Fruit fly (Drosophila melanogaster) whole organism, prepupa: Measurements from ENCODE around the gene Rpn11.

Experiments
- Blimp-1 ChIP-seq: fragments of 200-800 bp; sonication (Bioruptor generic); optimal IDR thresholded peaks from 3 replicates; lab custom pipeline; 2017; ENCODE audit warnings: missing biosample characterization, missing genetic modification characterization, mild to moderate bottlenecking, moderate library complexity, missing genetic modification reagents
- CG10669 ChIP-seq: fragments of 200-800 bp; sonication (Bioruptor generic); optimal IDR thresholded peaks from 3 replicates; lab custom pipeline; 2018; ENCODE audit warnings: missing biosample characterization, mild to moderate bottlenecking, missing genetic modification characterization, moderate library complexity
- CG11294 ChIP-seq: fragments of 200-800 bp; sonication (Bioruptor generic); IDR thresholded peaks from 2 replicates; pipeline ENCODE4 v1.3.6; 2022; ENCODE audit warnings: missing biosample characterization, missing genetic modification characterization
- CG11762 ChIP-seq: fragments of 200-800 bp; sonication (Bioruptor generic); optimal IDR thresholded peaks from 3 replicates; lab custom pipeline; 2016; ENCODE audit warnings: missing biosample characterization, missing genetic modification characterization; ENCODE audit not compliant: insufficient read depth
- CG11902 ChIP-seq: fragments of 200-800 bp; sonication (Bioruptor generic); optimal IDR thresholded peaks from 3 replicates; lab custom pipeline; 2016; ENCODE audit warnings: missing biosample characterization, missing genetic modification characterization
- CG15336 ChIP-seq: fragments of 200-800 bp; sonication (Bioruptor generic); IDR thresholded peaks from 2 replicates; pipeline ENCODE4 v1.3.6; 2022; ENCODE audit warnings: missing biosample characterization, missing genetic modification characterization
- CG1621 ChIP-seq: fragments of 200-800 bp; sonication (Bioruptor generic); optimal IDR thresholded peaks from 3 replicates; lab custom pipeline; 2018; ENCODE audit warnings: missing biosample characterization, mild to moderate bottlenecking, missing genetic modification characterization
- CG3032 ChIP-seq: fragments of 200-800 bp; optimal IDR thresholded peaks from 2 replicates; lab custom pipeline; 2019; ENCODE audit warnings: missing biosample characterization, mild to moderate bottlenecking, missing genetic modification characterization, moderate library complexity
- CG31627 ChIP-seq: fragments of 200-800 bp; sonication (Bioruptor generic); optimal IDR thresholded peaks from 3 replicates; lab custom pipeline; 2016; ENCODE audit warnings: missing biosample characterization, missing genetic modification characterization
- CG32006 ChIP-seq: fragments of 200-800 bp; sonication (Bioruptor generic); optimal IDR thresholded peaks from 3 replicates; lab custom pipeline; 2017; ENCODE audit warnings: missing biosample characterization, mild to moderate bottlenecking, missing genetic modification characterization
- CG34406 ChIP-seq: fragments of 200-800 bp; sonication (Bioruptor generic); optimal IDR thresholded peaks from 3 replicates; lab custom pipeline; 2016; ENCODE audit warnings: missing biosample characterization, missing genetic modification characterization
- CG3919 ChIP-seq: fragments of 200-800 bp; sonication (Bioruptor generic); optimal IDR thresholded peaks from 3 replicates; lab custom pipeline; 2016; ENCODE audit warnings: missing biosample characterization, missing genetic modification characterization
- CG6276 ChIP-seq: fragments of 200-800 bp; sonication (Bioruptor generic); optimal IDR thresholded peaks from 2 replicates; lab custom pipeline; 2017; ENCODE audit warnings: missing biosample characterization, mild to moderate bottlenecking, missing genetic modification characterization
- CG6792 ChIP-seq: fragments of 200-800 bp; sonication (Bioruptor generic); optimal IDR thresholded peaks from 3 replicates; lab custom pipeline; 2016; ENCODE audit warnings: missing biosample characterization, missing genetic modification characterization
- CG6854 ChIP-seq: fragments of 200-800 bp; sonication (Bioruptor generic); optimal IDR thresholded peaks from 2 replicates; lab custom pipeline; 2017; ENCODE audit warnings: missing biosample characterization, mild to moderate bottlenecking, missing genetic modification characterization
- CG8119 ChIP-seq: fragments of 200-800 bp; sonication (Bioruptor generic); IDR thresholded peaks from 3 replicates; pipeline ENCODE4 v1.3.6; 2022; ENCODE audit warnings: missing biosample characterization, missing genetic modification characterization
- CG8319 ChIP-seq: fragments of 200-800 bp; sonication (Bioruptor generic); optimal IDR thresholded peaks from 3 replicates; lab custom pipeline; 2016; ENCODE audit warnings: missing biosample characterization, missing genetic modification characterization
- CG8632 ChIP-seq: fragments of 200-800 bp; sonication (Bioruptor generic); optimal IDR thresholded peaks from 3 replicates; lab custom pipeline; 2016; ENCODE audit warnings: missing biosample characterization, missing genetic modification characterization
- CG9139 ChIP-seq: fragments of 200-800 bp; sonication (Bioruptor generic); optimal IDR thresholded peaks from 3 replicates; lab custom pipeline; 2017; ENCODE audit warnings: missing biosample characterization, mild to moderate bottlenecking, missing genetic modification characterization
- Eip75B ChIP-seq: fragments of 200-800 bp; sonication (Bioruptor generic); optimal IDR thresholded peaks from 3 replicates; lab custom pipeline; 2016; ENCODE audit warnings: missing biosample characterization, missing genetic modification characterization
- Eip78C ChIP-seq: fragments of 200-800 bp; sonication (Bioruptor generic); peaks from one replicate; lab custom pipeline; 2016; ENCODE audit warnings: missing biosample characterization, missing genetic modification characterization
- Ets21C ChIP-seq: fragments of 200-800 bp; sonication (Bioruptor generic); optimal IDR thresholded peaks from 3 replicates; lab custom pipeline; 2016; ENCODE audit warnings: missing biosample characterization, missing genetic modification characterization
- Ets96B ChIP-seq: fragments of 200-800 bp; optimal IDR thresholded peaks from 2 replicates; lab custom pipeline; 2019; ENCODE audit warnings: missing biosample characterization, mild to moderate bottlenecking, missing genetic modification characterization, moderate library complexity
- Gug ChIP-seq: fragments of 200-800 bp; sonication (Bioruptor generic); IDR thresholded peaks from 2 replicates; pipeline ENCODE4 v1.3.6; 2022; ENCODE audit warnings: missing biosample characterization, missing genetic modification characterization
- Hr4 ChIP-seq: fragments of 200-800 bp; sonication (Bioruptor generic); optimal IDR thresholded peaks from 3 replicates; lab custom pipeline; 2016; ENCODE audit warnings: missing biosample characterization, missing genetic modification characterization
- Lpt ChIP-seq: fragments of 200-800 bp; sonication (Bioruptor generic); optimal IDR thresholded peaks from 3 replicates; lab custom pipeline; 2016; ENCODE audit warnings: missing biosample characterization, missing genetic modification characterization
- OdsH ChIP-seq: fragments of 200-800 bp; sonication (Bioruptor generic); optimal IDR thresholded peaks from 3 replicates; lab custom pipeline; 2016; ENCODE audit warnings: missing biosample characterization, missing genetic modification characterization
- Smox ChIP-seq: fragments of 200-800 bp; sonication (Bioruptor generic); optimal IDR thresholded peaks from 3 replicates; lab custom pipeline; 2016; ENCODE audit warnings: missing biosample characterization, missing genetic modification characterization
- Sox102F ChIP-seq: fragments of 200-800 bp; sonication (Bioruptor generic); optimal IDR thresholded peaks from 2 replicates; lab custom pipeline; 2016; ENCODE audit warnings: missing biosample characterization, mild to moderate bottlenecking, missing genetic modification characterization
- Sox15 ChIP-seq: fragments of 200-800 bp; sonication (Bioruptor generic); optimal IDR thresholded peaks from 3 replicates; lab custom pipeline; 2016; ENCODE audit warnings: missing biosample characterization, missing genetic modification characterization
- achi ChIP-seq: fragments of 200-800 bp; sonication (Bioruptor generic); optimal IDR thresholded peaks from 3 replicates; lab custom pipeline; 2016; ENCODE audit warnings: missing biosample characterization, missing genetic modification characterization
- acj6 ChIP-seq: fragments of 200-800 bp; sonication (Bioruptor generic); optimal IDR thresholded peaks from 3 replicates; lab custom pipeline; 2016; ENCODE audit warnings: missing biosample characterization, missing genetic modification characterization
- dac ChIP-seq: fragments of 200-800 bp; sonication (Bioruptor generic); optimal IDR thresholded peaks from 2 replicates; lab custom pipeline; 2017; ENCODE audit warnings: missing biosample characterization, mild to moderate bottlenecking, missing genetic modification characterization
- dsx ChIP-seq: fragments of 200-800 bp; optimal IDR thresholded peaks from 3 replicates; lab custom pipeline; 2019; ENCODE audit warnings: missing biosample characterization, mild to moderate bottlenecking, missing genetic modification characterization, moderate library complexity; ENCODE audit not compliant: poor library complexity, severe bottlenecking
- fd59A ChIP-seq: fragments of 200-800 bp; sonication (Bioruptor generic); optimal IDR thresholded peaks from 2 replicates; lab custom pipeline; 2017; ENCODE audit warnings: missing biosample characterization, mild to moderate bottlenecking, missing genetic modification characterization, missing genetic modification reagents
- fd85E ChIP-seq: fragments of 200-800 bp; sonication (Bioruptor generic); optimal IDR thresholded peaks from 3 replicates; lab custom pipeline; 2016; ENCODE audit warnings: missing biosample characterization, missing genetic modification characterization
- net ChIP-seq: fragments of 200-800 bp; sonication (Bioruptor generic); optimal IDR thresholded peaks from 3 replicates; lab custom pipeline; 2016; ENCODE audit warnings: missing biosample characterization, missing genetic modification characterization
- pdm3 ChIP-seq: fragments of 200-800 bp; sonication (Bioruptor generic); optimal IDR thresholded peaks from 3 replicates; lab custom pipeline; 2016; ENCODE audit warnings: missing biosample characterization, missing genetic modification characterization
- salr ChIP-seq, 2 experiments: fragments of 200-800 bp; sonication (Bioruptor generic); optimal IDR thresholded peaks; 3 replicates each; lab custom pipeline; 2016 to 2018; ENCODE audit warnings: missing biosample characterization in 2 of 2, missing genetic modification characterization in 2 of 2, mild to moderate bottlenecking in 1 of 2
- spab ChIP-seq: fragments of 200-800 bp; sonication (Bioruptor generic); optimal IDR thresholded peaks from 2 replicates; lab custom pipeline; 2017; ENCODE audit warnings: missing biosample characterization, mild to moderate bottlenecking, missing genetic modification characterization, missing genetic modification reagents
- ss ChIP-seq, 2 experiments: fragments of 200-800 bp; sonication (Bioruptor generic); optimal IDR thresholded peaks; 2 replicates in 1 of 2; 3 replicates in 1 of 2; lab custom pipeline; 2017 to 2018; ENCODE audit warnings: mild to moderate bottlenecking in 2 of 2, missing biosample characterization in 2 of 2, missing genetic modification characterization in 2 of 2, moderate library complexity in 1 of 2
- svp ChIP-seq: fragments of 200-800 bp; sonication (Bioruptor generic); peaks from one replicate; lab custom pipeline; 2016; ENCODE audit warnings: missing biosample characterization, missing genetic modification characterization
- vri ChIP-seq: fragments of 200-800 bp; sonication (Bioruptor generic); optimal IDR thresholded peaks from 3 replicates; lab custom pipeline; 2016; ENCODE audit warnings: missing biosample characterization, mild to moderate bottlenecking, missing genetic modification characterization

Gene Rpn11

dm6 chr2L:5059645-5060254 lies at the start of gene Rpn11 (continued):
- TF ChIP-seq OdsH (GFP tag; lab: Kevin White, UChicago) = peak; percentile 49
- TF ChIP-seq ss (GFP tag; optimal IDR thresholded peaks at IDR 0.05; lab: Kevin White, UChicago) = peak in 1 of 2 experiments; percentile 21
- TF ChIP-seq Sox15 (GFP tag; lab: Kevin White, UChicago) = peak; percentile 19
- TF ChIP-seq CG11294 (GFP tag; lab: Robert Waterston, UW) = no peak
- peak; percentile 61 for TF ChIP-seq acj6 (GFP tag; lab: Kevin White, UChicago)
- peak; percentile 89 for TF ChIP-seq Eip78C (GFP tag; lab: Kevin White, UChicago)
- no peak for TF ChIP-seq Smox (GFP tag; lab: Kevin White, UChicago)
- TF ChIP-seq Gug (GFP tag; lab: Robert Waterston, UW) = 0 out of 2 replicates have a peak, but pooled peaks have one; percentile 12
- peak; percentile 35 for TF ChIP-seq CG31627 (GFP tag; lab: Kevin White, UChicago)

dm6 chr2L:5109059-5109458 lies 49.5 kb upstream of the Rpn11 start:
- TF ChIP-seq achi (GFP tag; lab: Kevin White, UChicago) (no peak), Gug (GFP tag; lab: Robert Waterston, UW) (no peak), CG6854 (no peak), Ets96B (tag; lab: Kevin White, UChicago) (no peak), CG3032 (tag; lab: Kevin White, UChicago) (no peak), CG6276 (GFP tag; lab: Kevin White, UChicago) (no peak), net (GFP tag; lab: Kevin White, UChicago) (no peak), acj6 (GFP tag; lab: Kevin White, UChicago) (no peak), CG8632 (GFP tag; lab: Kevin White, UChicago) (no peak), CG9139 (GFP tag; lab: Kevin White, UChicago) (no peak), CG32006 (no peak), salr (GFP tag; optimal IDR thresholded peaks at IDR 0.05; lab: Kevin White, UChicago) (no peak)

dm6 chr2L:5108273-5108653 lies 48.7 kb upstream of the Rpn11 start:
- TF ChIP-seq Sox102F (GFP tag; lab: Kevin White, UChicago) (no peak), CG15336 (GFP tag; lab: Robert Waterston, UW) (no peak), Hr4 (GFP tag; lab: Kevin White, UChicago) (no peak), CG10669 (no peak), vri (GFP tag; lab: Kevin White, UChicago) (peak; percentile 5), ss (GFP tag; optimal IDR thresholded peaks at IDR 0.05; lab: Kevin White, UChicago) (peak in 1 of 2 experiments; percentile 1)

- TF ChIP-seq CG8319 (GFP tag; lab: Kevin White, UChicago) (peak; percentile 91), CG3919 (peak; percentile 96), fd85E (GFP tag; lab: Kevin White, UChicago) (peak; percentile 80), CG6792 (GFP tag; lab: Kevin White, UChicago) (peak; percentile 96), dac (GFP tag; lab: Kevin White, UChicago) (peak; percentile 94), Sox15 (GFP tag; lab: Kevin White, UChicago) (peak; percentile 95), CG1621 (tag; lab: Kevin White, UChicago) (peak; percentile 86), Sox102F (GFP tag; lab: Kevin White, UChicago) (peak; percentile 98), CG8119 (peak; percentile 93), fd59A (GFP tag; lab: Kevin White, UChicago) (peak; percentile 87), CG9139 (GFP tag; lab: Kevin White, UChicago) (peak; percentile 54), OdsH (GFP tag; lab: Kevin White, UChicago) (peak; percentile 98), Lpt (peak; percentile 93), CG11902 (GFP tag; lab: Kevin White, UChicago) (peak; percentile 94), CG6276 (GFP tag; lab: Kevin White, UChicago) (peak; percentile 88), svp (GFP tag; lab: Kevin White, UChicago) (peak; percentile 99), pdm3 (GFP tag; lab: Kevin White, UChicago) (peak; percentile 98), Ets21C (GFP tag; lab: Kevin White, UChicago) (peak; percentile 99), CG34406 (GFP tag; lab: Kevin White, UChicago) (peak; percentile 94), Eip75B (peak; percentile 96), CG11762 (GFP tag; lab: Kevin White, UChicago) (peak; percentile 89), spab (GFP tag; lab: Kevin White, UChicago) (peak; percentile 76), salr (GFP tag; optimal IDR thresholded peaks at IDR 0.05; lab: Kevin White, UChicago) (peak; percentile 77 to 96), CG11294 (GFP tag; lab: Robert Waterston, UW) (peak; percentile 90), dsx (peak; percentile 74), Blimp-1 (peak; percentile 77)
Observed at dm6 chr2L:5107626-5108272, 48.2 kb upstream of the Rpn11 start.
